Fruit fly (Drosophila melanogaster): Measurements from ENCODE around the gene CG13733.

The CG13733 gene

dm6 chr3L:17495266-17495961, 16.7 kb upstream of the CG13733 start (continued):
- TF ChIP-seq vvl (GFP tag; IDR thresholded peaks at IDR 0.05) = peak; percentile 46; the same call in 1 of the 2 replicates
- peak; percentile 35 for TF ChIP-seq CG10267 (tag; optimal IDR thresholded peaks at IDR 0.05)
- TF ChIP-seq sens-2 (GFP tag; IDR thresholded peaks at IDR 0.05) = no peak
- TF ChIP-seq schlank (tag; optimal IDR thresholded peaks at IDR 0.05) = no peak
- TF ChIP-seq unc-4 (GFP tag; IDR thresholded peaks at IDR 0.05; ENCODE audit: partially characterized antibody) = no peak
- no peak for TF ChIP-seq zfh2 (GFP tag; optimal IDR thresholded peaks at IDR 0.05)
- TF ChIP-seq Mad (GFP tag; optimal IDR thresholded peaks at IDR 0.05) = no peak
- TF ChIP-seq bsh (GFP tag; optimal IDR thresholded peaks at IDR 0.05) = peak in 1 of 2 experiments; percentile 75
- TF ChIP-seq CG1529 (GFP tag; optimal IDR thresholded peaks at IDR 0.05) = peak; percentile 10
- peak; percentile 52 for TF ChIP-seq CG17328 (GFP tag; IDR thresholded peaks at IDR 0.05)
- 0 out of 2 replicates have a peak, but pooled peaks have one; percentile 20 for TF ChIP-seq peb (GFP tag; IDR thresholded peaks at IDR 0.05)
- peak; percentile 17 for TF ChIP-seq ewg (GFP tag; optimal IDR thresholded peaks at IDR 0.05)
- no peak for TF ChIP-seq CG17568 (GFP tag; optimal IDR thresholded peaks at IDR 0.05)
- peak; percentile 99 for TF ChIP-seq D19A (tag; optimal IDR thresholded peaks at IDR 0.05)
- TF ChIP-seq CG10565 (GFP tag; optimal IDR thresholded peaks at IDR 0.05) = no peak
- peak; percentile 43 for TF ChIP-seq kni (GFP tag; optimal IDR thresholded peaks at IDR 0.05)
- 0 out of 2 replicates have a peak, but pooled peaks have one; percentile 36 for TF ChIP-seq HLH3B (GFP tag; IDR thresholded peaks at IDR 0.05)
- no peak for TF ChIP-seq CG31224 (GFP tag; IDR thresholded peaks at IDR 0.05)
- no peak for TF ChIP-seq Asciz (GFP tag; optimal IDR thresholded peaks at IDR 0.05)
- TF ChIP-seq lbe (GFP tag; optimal IDR thresholded peaks at IDR 0.05) = peak; percentile 25
- peak in 1 of 2 experiments; percentile 16 for TF ChIP-seq Hr51 (GFP tag; optimal IDR thresholded peaks at IDR 0.05)
- TF ChIP-seq CG6765 (GFP tag; optimal IDR thresholded peaks at IDR 0.05) = no peak
- peak; percentile 23 for TF ChIP-seq CG5245 (GFP tag; optimal IDR thresholded peaks at IDR 0.05)
- TF ChIP-seq danr (GFP tag; IDR thresholded peaks at IDR 0.05) = 0 out of 2 replicates have a peak, but pooled peaks have one; percentile 15
- peak; percentile 24 for TF ChIP-seq CG16863 (GFP tag; optimal IDR thresholded peaks at IDR 0.05)
- no peak for TF ChIP-seq Antp (GFP tag; optimal IDR thresholded peaks at IDR 0.05)
- TF ChIP-seq PHDP (tag; optimal IDR thresholded peaks at IDR 0.05) = peak; percentile 37
- no peak for TF ChIP-seq Mrtf (GFP tag; IDR thresholded peaks at IDR 0.05)
- peak; percentile 29; the same call in 1 of the 2 replicates for TF ChIP-seq CG32772 (GFP tag; IDR thresholded peaks at IDR 0.05)
- 0 out of 2 replicates have a peak, but pooled peaks have one; percentile 16 for TF ChIP-seq CG1024 (GFP tag; IDR thresholded peaks at IDR 0.05)
- TF ChIP-seq gem (tag; optimal IDR thresholded peaks at IDR 0.05) = peak; percentile 47
- peak; percentile 45 for TF ChIP-seq CG2678 (tag; optimal IDR thresholded peaks at IDR 0.05)
- peak; percentile 9 for TF ChIP-seq CG12219 (GFP tag; optimal IDR thresholded peaks at IDR 0.05)
- peak; percentile 26 for TF ChIP-seq CG4820 (GFP tag; optimal IDR thresholded peaks at IDR 0.05)
- peak; percentile 49 for TF ChIP-seq CG14710 (tag; optimal IDR thresholded peaks at IDR 0.05)
- 0 out of 3 replicates have a peak, but pooled peaks have one; percentile 31 for TF ChIP-seq CG11093 (GFP tag; IDR thresholded peaks at IDR 0.05)
- TF ChIP-seq CG15696 (tag; optimal IDR thresholded peaks at IDR 0.05) = peak; percentile 24
- no peak for TF ChIP-seq scrt (GFP tag; optimal IDR thresholded peaks at IDR 0.05)
- TF ChIP-seq nmo (GFP tag; optimal IDR thresholded peaks at IDR 0.05) = peak; percentile 44
- no peak for TF ChIP-seq CG13296 (GFP tag; optimal IDR thresholded peaks at IDR 0.05)
- TF ChIP-seq dm (GFP tag; optimal IDR thresholded peaks at IDR 0.05) = peak; percentile 9
- TF ChIP-seq pb (GFP tag; optimal IDR thresholded peaks at IDR 0.05) = no peak
- TF ChIP-seq CrebB (tag; optimal IDR thresholded peaks at IDR 0.05) = no peak
- TF ChIP-seq nom (GFP tag; optimal IDR thresholded peaks at IDR 0.05) = peak; percentile 28
- TF ChIP-seq corto (GFP tag; optimal IDR thresholded peaks at IDR 0.05) = no peak
- TF ChIP-seq CG7556 (GFP tag; optimal IDR thresholded peaks at IDR 0.05) = peak; percentile 18
- no peak for TF ChIP-seq CG7963 (GFP tag; IDR thresholded peaks at IDR 0.05; ENCODE audit: partially characterized antibody)
- peak; percentile 23 for TF ChIP-seq slp2 (GFP tag; optimal IDR thresholded peaks at IDR 0.05)
